Worm (Caenorhabditis elegans): ENCODE results near the gene R105.5.

R105.5 gene

ce11 chrIV:4650624-4651094, 14.6 kb downstream of the R105.5 start, which contains the start of gene ubc-9:
Gene ubc-9 (plus strand): TSS chrIV:4651044.
- TF ChIP-seq ceh-32 (tag; optimal IDR thresholded peaks at IDR 0.05; ENCODE audit: poor library complexity) (no peak), aha-1 (tag) (peak; percentile 96), Y48G9A.11 (GFP tag; IDR thresholded peaks at IDR 0.05) (no peak), ceh-20 (GFP tag; IDR thresholded peaks at IDR 0.05) (peak; percentile 61; the same call in 1 of the 2 replicates), madf-5 (GFP tag; IDR thresholded peaks at IDR 0.05) (no peak), tag-97 (GFP tag; IDR thresholded peaks at IDR 0.05) (no peak), nhr-48 (tag; optimal IDR thresholded peaks at IDR 0.05) (no peak), arid-1 (GFP tag; conservative IDR thresholded peaks at IDR 0.05) (peak; percentile 32; the same call in 1 of the 2 replicates), lim-7 (GFP tag; IDR thresholded peaks at IDR 0.05) (no peak), spr-3 (GFP tag; optimal IDR thresholded peaks at IDR 0.05) (no peak), nhr-28 (tag; optimal IDR thresholded peaks at IDR 0.05) (peak; percentile 46), daf-12 (tag; optimal IDR thresholded peaks at IDR 0.05) (no peak), nhr-77 (tag; optimal IDR thresholded peaks at IDR 0.05) (peak; percentile 47), nhr-76 (tag; optimal IDR thresholded peaks at IDR 0.05) (no peak), lin-13 (GFP tag; optimal IDR thresholded peaks at IDR 0.05) (peak; percentile 92), F26F4.8 (GFP tag; conservative IDR thresholded peaks at IDR 0.05) (no peak), hlh-30 (tag; optimal IDR thresholded peaks at IDR 0.05; ENCODE audit: insufficient read depth) (peak; percentile 58), nhr-102 (tag; optimal IDR thresholded peaks at IDR 0.05) (peak; percentile 40), skn-1 (tag; optimal IDR thresholded peaks at IDR 0.05) (no peak), duxl-1 (tag; optimal IDR thresholded peaks at IDR 0.05; ENCODE audit: poor library complexity) (peak; percentile 31), zag-1 (tag; optimal IDR thresholded peaks at IDR 0.05) (no peak), lin-38 (GFP tag; IDR thresholded peaks at IDR 0.05) (peak; percentile 83), unc-130 (GFP tag; optimal IDR thresholded peaks at IDR 0.05) (peak; percentile 84), egl-43 (GFP tag; IDR thresholded peaks at IDR 0.05) (peak; percentile 56; the same call in 1 of the 2 replicates), zip-2 (tag; optimal IDR thresholded peaks at IDR 0.05) (no peak), daf-8 (GFP tag; IDR thresholded peaks at IDR 0.05) (no peak), ztf-7 (tag; optimal IDR thresholded peaks at IDR 0.05) (no peak), dmd-6 (GFP tag; IDR thresholded peaks at IDR 0.05) (peak; percentile 51), vab-7 (GFP tag; IDR thresholded peaks at IDR 0.05) (0 out of 2 replicates have a peak, but pooled peaks have one; percentile 31), nhr-10 (tag; optimal IDR thresholded peaks at IDR 0.05) (no peak), T26A8.4 (GFP tag; IDR thresholded peaks at IDR 0.05) (peak; percentile 61; the same call in 1 of the 2 replicates), mdt-29 (GFP tag; IDR thresholded peaks at IDR 0.05) (peak; percentile 53; the same call in 1 of the 2 replicates), nhr-6 (tag; optimal IDR thresholded peaks at IDR 0.05) (peak; percentile 1), F49E8.2 (tag; optimal IDR thresholded peaks at IDR 0.05; ENCODE audit: borderline replicate concordance) (peak; percentile 35), lin-1 (GFP tag; IDR thresholded peaks at IDR 0.05) (0 out of 2 replicates have a peak, but pooled peaks have one; percentile 13), F10B5.3 (tag; optimal IDR thresholded peaks at IDR 0.05) (no peak), mxl-2 (GFP tag; conservative IDR thresholded peaks at IDR 0.05) (no peak), zfp-3 (GFP tag; conservative IDR thresholded peaks at IDR 0.05) (no peak), lin-15B (tag; optimal IDR thresholded peaks at IDR 0.05) (no peak), dmd-8 (GFP tag; IDR thresholded peaks at IDR 0.05) (no peak), pqm-1 (tag; optimal IDR thresholded peaks at IDR 0.05) (peak; percentile 40), dve-1 (tag; optimal IDR thresholded peaks at IDR 0.05; ENCODE audit: insufficient read depth) (peak; percentile 71), nhr-111 (GFP tag; optimal IDR thresholded peaks at IDR 0.05) (no peak), hif-1 (tag; optimal IDR thresholded peaks at IDR 0.05) (peak in 1 of 2 experiments; percentile 75), snpc-4 (tag; optimal IDR thresholded peaks at IDR 0.05) (no peak), snpc-1.2 (GFP tag; IDR thresholded peaks at IDR 0.05) (no peak), rbr-2 (tag; optimal IDR thresholded peaks at IDR 0.05) (peak; percentile 61), lin-29 (GFP tag; IDR thresholded peaks at IDR 0.05) (no peak), spr-1 (tag; optimal IDR thresholded peaks at IDR 0.05) (peak; percentile 61), mxl-3 (GFP tag; optimal IDR thresholded peaks at IDR 0.05) (peak; percentile 47), lin-39 (tag; optimal IDR thresholded peaks at IDR 0.05) (no peak)

Data from whole organism, L4 larva.